Worm (Caenorhabditis elegans) whole organism, L2 larva: ENCODE measurements around the gene Y39A3B.1.

Experiments used
- C34F6.9 ChIP-seq: fragments of 150-350 bp; optimal IDR thresholded peaks from 2 replicates; lab custom pipeline; 2014; ENCODE audit warnings: missing biosample characterization, missing genetic modification characterization
- F13H6.1 ChIP-seq: sonication (generic microtip); optimal IDR thresholded peaks from 2 replicates; lab custom pipeline; 2016; ENCODE audit warnings: missing genetic modification characterization, missing compliant biosample characterization
- R02D3.7 ChIP-seq: fragments of 150-350 bp; optimal IDR thresholded peaks from 2 replicates; lab custom pipeline; 2014; ENCODE audit warnings: missing biosample characterization, missing genetic modification characterization
- Y55F3AM.14 ChIP-seq: fragments of 200-800 bp; sonication (Bioruptor generic); optimal IDR thresholded peaks from 2 replicates; lab custom pipeline; 2018; ENCODE audit warnings: mild to moderate bottlenecking, missing genetic modification characterization, missing compliant biosample characterization
- ZK546.5 ChIP-seq: sonication (generic microtip); optimal IDR thresholded peaks from 2 replicates; lab custom pipeline; 2017; ENCODE audit warnings: missing biosample characterization, missing genetic modification characterization
- alr-1 ChIP-seq: fragments of 150-350 bp; optimal IDR thresholded peaks from 2 replicates; lab custom pipeline; 2014; ENCODE audit warnings: missing biosample characterization, missing genetic modification characterization
- aly-2 ChIP-seq: fragments of 150-350 bp; optimal IDR thresholded peaks from 2 replicates; lab custom pipeline; 2014; ENCODE audit warnings: missing biosample characterization, missing genetic modification characterization
- ama-1 ChIP-seq: fragments of 150-350 bp; optimal IDR thresholded peaks from 2 replicates; lab custom pipeline; 2018; ENCODE audit warnings: inconsistent platforms
- ceh-16 ChIP-seq: fragments of 150-350 bp; optimal IDR thresholded peaks from 2 replicates; lab custom pipeline; 2014; ENCODE audit warnings: missing biosample characterization, missing genetic modification characterization
- ceh-82 ChIP-seq: fragments of 150-350 bp; optimal IDR thresholded peaks from 2 replicates; lab custom pipeline; 2014; ENCODE audit warnings: missing biosample characterization, missing genetic modification characterization
- crh-2 ChIP-seq: sonication (generic microtip); optimal IDR thresholded peaks from 2 replicates; lab custom pipeline; 2017; ENCODE audit warnings: missing biosample characterization, missing genetic modification characterization
- egl-27 ChIP-seq: sonication (generic microtip); optimal IDR thresholded peaks from 3 replicates; lab custom pipeline; 2017; ENCODE audit warnings: missing biosample characterization, missing genetic modification reagents, missing genetic modification characterization
- elt-1 ChIP-seq: fragments of 150-350 bp; optimal IDR thresholded peaks from 2 replicates; lab custom pipeline; 2014; ENCODE audit warnings: missing biosample characterization, missing genetic modification characterization
- elt-3 ChIP-seq: sonication (generic microtip); optimal IDR thresholded peaks from 2 replicates; lab custom pipeline; 2017; ENCODE audit warnings: missing biosample characterization, missing genetic modification characterization
- fos-1 ChIP-seq: fragments of 150-350 bp; optimal IDR thresholded peaks from 2 replicates; lab custom pipeline; 2014; ENCODE audit warnings: missing biosample characterization, missing genetic modification characterization
- lin-13 ChIP-seq: fragments of 150-350 bp; optimal IDR thresholded peaks from 2 replicates; lab custom pipeline; 2014; ENCODE audit warnings: missing biosample characterization, missing genetic modification reagents, missing genetic modification characterization
- lin-39 ChIP-seq: fragments of 150-350 bp; optimal IDR thresholded peaks from 2 replicates; lab custom pipeline; 2014; ENCODE audit warnings: missing biosample characterization, missing genetic modification reagents, missing genetic modification characterization
- lsy-2 ChIP-seq, 2 experiments: fragments of 150-350 bp in 1 of 2; sonication (generic microtip) in 1 of 2; optimal IDR thresholded peaks; 2 replicates each; lab custom pipeline; 2014 to 2017; ENCODE audit warnings: missing biosample characterization in 2 of 2, missing genetic modification characterization in 2 of 2
- mab-5 ChIP-seq: fragments of 150-350 bp; optimal IDR thresholded peaks from 2 replicates; lab custom pipeline; 2014; ENCODE audit warnings: missing biosample characterization, missing genetic modification characterization
- nhr-10 ChIP-seq: sonication (generic microtip); optimal IDR thresholded peaks from 2 replicates; lab custom pipeline; 2017; ENCODE audit warnings: missing biosample characterization, missing genetic modification characterization
- nhr-12 ChIP-seq: fragments of 150-350 bp; optimal IDR thresholded peaks from 2 replicates; lab custom pipeline; 2014; ENCODE audit warnings: missing biosample characterization, missing genetic modification characterization
- nhr-129 ChIP-seq: fragments of 150-350 bp; optimal IDR thresholded peaks from 2 replicates; lab custom pipeline; 2014; ENCODE audit warnings: missing biosample characterization, missing genetic modification characterization
- nhr-21 ChIP-seq: fragments of 150-350 bp; optimal IDR thresholded peaks from 2 replicates; lab custom pipeline; 2014; ENCODE audit warnings: missing biosample characterization, missing genetic modification characterization
- nhr-25 ChIP-seq: fragments of 150-350 bp; sonication (generic microtip); optimal IDR thresholded peaks from 3 replicates; lab custom pipeline; 2014; ENCODE audit warnings: missing biosample characterization, missing genetic modification characterization
- peb-1 ChIP-seq: fragments of 150-350 bp; optimal IDR thresholded peaks from 2 replicates; lab custom pipeline; 2014; ENCODE audit warnings: missing biosample characterization, missing genetic modification characterization
- sem-4 ChIP-seq: fragments of 150-350 bp; optimal IDR thresholded peaks from 2 replicates; lab custom pipeline; 2014; ENCODE audit warnings: missing biosample characterization, missing genetic modification reagents, missing genetic modification characterization
- skn-1 ChIP-seq: sonication (generic microtip); optimal IDR thresholded peaks from 2 replicates; lab custom pipeline; 2017; ENCODE audit warnings: missing biosample characterization, missing genetic modification characterization
- sma-3 ChIP-seq: sonication (generic microtip); optimal IDR thresholded peaks from 2 replicates; lab custom pipeline; 2016; ENCODE audit warnings: missing genetic modification reagents, missing genetic modification characterization, missing compliant biosample characterization
- sma-9 ChIP-seq, 2 experiments: fragments of 150-350 bp in 1 of 2; sonication (generic microtip) in 1 of 2; optimal IDR thresholded peaks; 2 replicates each; lab custom pipeline; 2014 to 2016; ENCODE audit warnings: missing genetic modification characterization in 2 of 2, mild to moderate bottlenecking in 1 of 2, missing biosample characterization in 1 of 2, missing compliant biosample characterization in 1 of 2, missing genetic modification reagents in 1 of 2, moderate library complexity in 1 of 2
- unc-39 ChIP-seq: fragments of 150-350 bp; optimal IDR thresholded peaks from 2 replicates; lab custom pipeline; 2014; ENCODE audit warnings: missing biosample characterization, missing genetic modification characterization
- unc-55 ChIP-seq: fragments of 150-350 bp; sonication (generic microtip); optimal IDR thresholded peaks from 3 replicates; lab custom pipeline; 2014; ENCODE audit warnings: missing biosample characterization, missing genetic modification reagents, missing genetic modification characterization
- unc-62 ChIP-seq: fragments of 150-350 bp; optimal IDR thresholded peaks from 2 replicates; lab custom pipeline; 2014; ENCODE audit warnings: missing biosample characterization, missing genetic modification reagents, missing genetic modification characterization
- ztf-1 ChIP-seq: fragments of 200-800 bp; sonication (Bioruptor generic); conservative IDR thresholded peaks from 2 replicates; pipeline ENCODE4 v1.3.6; 2022; ENCODE audit warnings: missing genetic modification characterization, missing compliant biosample characterization

The Y39A3B.1 gene

ce11 chrIII:2031746-2032145, 25.9 kb downstream of the Y39A3B.1 start:
- TF ChIP-seq alr-1 (tag; lab: Kevin White, UChicago) = no peak
- TF ChIP-seq lsy-2 (tag; optimal IDR thresholded peaks at IDR 0.05; lab: Kevin White, UChicago) = no peak
- TF ChIP-seq C34F6.9 (tag; lab: Kevin White, UChicago) = no peak
- TF ChIP-seq nhr-129 (tag; lab: Kevin White, UChicago) = no peak
- TF ChIP-seq sma-9 (GFP tag; optimal IDR thresholded peaks at IDR 0.05; lab: Kevin White, UChicago) = no peak
- no peak for TF ChIP-seq sma-9 (tag; optimal IDR thresholded peaks at IDR 0.05; lab: Kevin White, UChicago)
- TF ChIP-seq nhr-25 (tag; lab: Kevin White, UChicago) = no peak
- no peak for TF ChIP-seq elt-3
- no peak for TF ChIP-seq skn-1 (tag; lab: Kevin White, UChicago)
- no peak for TF ChIP-seq fos-1 (tag; lab: Kevin White, UChicago)
- TF ChIP-seq ZK546.5 = no peak
- no peak for TF ChIP-seq lin-39 (tag; lab: Kevin White, UChicago)
- no peak for TF ChIP-seq Y55F3AM.14 (GFP tag; lab: Kevin White, UChicago)
- no peak for TF ChIP-seq R02D3.7
- no peak for TF ChIP-seq unc-62 (GFP tag; lab: Kevin White, UChicago)
- no peak for TF ChIP-seq ceh-82 (tag; lab: Kevin White, UChicago)
- no peak for TF ChIP-seq egl-27

ce11 chrIII:2032327-2033093, 26.7 kb downstream of the Y39A3B.1 start:
- TF ChIP-seq lin-39 (tag; lab: Kevin White, UChicago) (no peak), ZK546.5 (no peak), skn-1 (tag; lab: Kevin White, UChicago) (no peak), ama-1 (no peak), nhr-129 (tag; lab: Kevin White, UChicago) (peak; percentile 44), ztf-1 (GFP tag; lab: Robert Waterston, UW) (0 out of 2 replicates have a peak, but pooled peaks have one; percentile 19), ceh-16 (tag; lab: Kevin White, UChicago) (no peak), alr-1 (tag; lab: Kevin White, UChicago) (no peak), nhr-21 (tag; lab: Kevin White, UChicago) (no peak), F13H6.1 (tag; lab: Kevin White, UChicago) (peak; percentile 16), crh-2 (tag; lab: Kevin White, UChicago) (peak; percentile 17), lin-13 (GFP tag; lab: Kevin White, UChicago) (peak; percentile 18), unc-39 (tag; lab: Kevin White, UChicago) (no peak)

- TF ChIP-seq sma-3 (no peak), nhr-10 (no peak), unc-55 (GFP tag; lab: Kevin White, UChicago) (no peak), ZK546.5 (no peak), aly-2 (no peak), F13H6.1 (tag; lab: Kevin White, UChicago) (no peak), elt-1 (tag; lab: Kevin White, UChicago) (no peak), skn-1 (tag; lab: Kevin White, UChicago) (no peak), peb-1 (tag; lab: Kevin White, UChicago) (no peak), ztf-1 (GFP tag; lab: Robert Waterston, UW) (no peak), ama-1 (no peak), mab-5 (tag; lab: Kevin White, UChicago) (no peak)
- TF ChIP-seq, all 48 proteins: peak for 0
Observed at ce11 chrIII:2047907-2048306, 42.1 kb downstream of the Y39A3B.1 start, which contains the start of gene dpy-1. TSS of gene dpy-1 (minus strand) at chrIII:2048007.

ce11 chrIII:2049825-2050224, 44.0 kb downstream of the Y39A3B.1 start:
- TF ChIP-seq nhr-129 (tag; lab: Kevin White, UChicago) (no peak), nhr-12 (tag; lab: Kevin White, UChicago) (no peak), skn-1 (tag; lab: Kevin White, UChicago) (no peak), ceh-82 (tag; lab: Kevin White, UChicago) (no peak), elt-1 (tag; lab: Kevin White, UChicago) (no peak), fos-1 (tag; lab: Kevin White, UChicago) (peak; percentile 27), egl-27 (no peak)

- TF ChIP-seq nhr-129 (tag; lab: Kevin White, UChicago) (no peak), mab-5 (tag; lab: Kevin White, UChicago) (no peak), fos-1 (tag; lab: Kevin White, UChicago) (peak; percentile 6), sem-4 (tag; lab: Kevin White, UChicago) (no peak)
- TF ChIP-seq, all 48 proteins: peak for 1
Observed at ce11 chrIII:2050494-2050893, 44.7 kb downstream of the Y39A3B.1 start.
